Worm (Caenorhabditis elegans): ENCODE results near the gene C06C3.3.

DNA sequence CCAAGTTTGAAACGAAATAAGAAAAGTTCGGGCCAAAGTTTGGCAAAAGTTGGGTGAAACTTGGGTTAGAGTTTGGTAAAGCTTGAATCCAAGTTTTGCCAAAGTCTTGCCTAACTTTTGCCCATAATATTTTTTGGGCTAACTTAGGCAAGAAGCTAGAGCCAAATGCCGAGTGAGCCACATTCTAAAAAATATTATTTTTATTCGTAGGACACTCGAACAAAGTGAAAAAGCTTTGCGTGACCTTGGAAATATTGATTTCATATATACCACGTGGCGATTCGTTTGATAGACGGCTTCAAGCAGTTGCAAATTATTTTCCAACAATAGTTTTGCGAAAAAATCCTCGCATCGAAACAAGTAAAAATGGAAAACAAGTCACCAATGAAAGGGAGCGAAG lies 31.6 kb upstream of the C06C3.3 start, which contains the start of gene Y51B9A.5:
- TF ChIP-seq pha-4 (tag; optimal IDR thresholded peaks at IDR 0.05), result no peak
- TF ChIP-seq ama-1 (optimal IDR thresholded peaks at IDR 0.05), result no peak
- no peak for TF ChIP-seq nhr-11 (tag; optimal IDR thresholded peaks at IDR 0.05)
- no peak for TF ChIP-seq zip-5 (tag; optimal IDR thresholded peaks at IDR 0.05)
- no peak for TF ChIP-seq pqm-1 (tag; optimal IDR thresholded peaks at IDR 0.05)
- TF ChIP-seq ceh-2 (tag; optimal IDR thresholded peaks at IDR 0.05), result no peak
- TF ChIP-seq ztf-16 (tag; optimal IDR thresholded peaks at IDR 0.05), result no peak
- TF ChIP-seq mec-3 (tag; optimal IDR thresholded peaks at IDR 0.05; ENCODE audit: borderline replicate concordance), result no peak
- no peak for TF ChIP-seq fkh-10 (GFP tag; optimal IDR thresholded peaks at IDR 0.05)
- TF ChIP-seq nfya-1 (tag; optimal IDR thresholded peaks at IDR 0.05), result no peak
- TF ChIP-seq ceh-9 (tag; optimal IDR thresholded peaks at IDR 0.05), result no peak
